Comparison of ENCODE assay signal across 1 fruit fly cellular context in genomic region chr2L:3769718-3770461, dm6.
A peak's percentile ranks its signal among the peaks of the same experiment; 100 is the strongest.
TF ChIP-seq lines count a peak whose summit lies in the region.

No protein-coding gene starts in this region.

TF ChIP-seq in whole organism, embryonic, 481 proteins besides CTCF, POLR2A, EP300 and RAD21 (continued from another document and continues in another):
- TF ChIP-seq nmo (GFP tag; optimal IDR thresholded peaks at IDR 0.05; lab: Kevin White, UChicago) (peak; percentile 78), sens (GFP tag; lab: Kevin White, UChicago) (peak; percentile 77), CG9727 (GFP tag; optimal IDR thresholded peaks at IDR 0.05; lab: Kevin White, UChicago) (peak; percentile 63), CG8359 (GFP tag; optimal IDR thresholded peaks at IDR 0.05; lab: Kevin White, UChicago; ENCODE audit: borderline replicate concordance) (peak; percentile 1), Oaz (GFP tag; IDR thresholded peaks at IDR 0.05; lab: Robert Waterston, UW) (no peak), ro (GFP tag; IDR thresholded peaks at IDR 0.05; lab: Robert Waterston, UW) (no peak), Bgb (GFP tag; IDR thresholded peaks at IDR 0.05; lab: Robert Waterston, UW; ENCODE audit: partially characterized antibody) (no peak), Scr (GFP tag; IDR thresholded peaks at IDR 0.05; lab: Robert Waterston, UW; ENCODE audit: partially characterized antibody) (no peak), CG7745 (tag; optimal IDR thresholded peaks at IDR 0.05; lab: Kevin White, UChicago) (no peak), CG18599 (GFP tag; optimal IDR thresholded peaks at IDR 0.05; lab: Kevin White, UChicago) (no peak), btn (GFP tag; optimal IDR thresholded peaks at IDR 0.05; lab: Kevin White, UChicago) (no peak), shn (GFP tag; optimal IDR thresholded peaks at IDR 0.05; lab: Kevin White, UChicago) (no peak), crc (GFP tag; optimal IDR thresholded peaks at IDR 0.05; lab: Kevin White, UChicago) (no peak), CG14667 (GFP tag; IDR thresholded peaks at IDR 0.05; lab: Robert Waterston, UW) (no peak), oc (tag; optimal IDR thresholded peaks at IDR 0.05; lab: Kevin White, UChicago) (peak; percentile 27), zf30C (GFP tag; optimal IDR thresholded peaks at IDR 0.05; lab: Kevin White, UChicago) (peak; percentile 70), Max (GFP tag; optimal IDR thresholded peaks at IDR 0.05; lab: Kevin White, UChicago) (no peak), fru (optimal IDR thresholded peaks at IDR 0.05; lab: Kevin White, UChicago) (no peak), CG32767 (GFP tag; IDR thresholded peaks at IDR 0.05; lab: Robert Waterston, UW) (no peak), CG18764 (GFP tag; optimal IDR thresholded peaks at IDR 0.05; lab: Kevin White, UChicago) (no peak), CG10959 (GFP tag; IDR thresholded peaks at IDR 0.05; lab: Robert Waterston, UW) (no peak), CHES-1-like (GFP tag; optimal IDR thresholded peaks at IDR 0.05; lab: Kevin White, UChicago) (no peak), CG10565 (GFP tag; optimal IDR thresholded peaks at IDR 0.05; lab: Kevin White, UChicago) (no peak), CG8089 (GFP tag; optimal IDR thresholded peaks at IDR 0.05; lab: Kevin White, UChicago) (no peak), CG7357 (GFP tag; IDR thresholded peaks at IDR 0.05; lab: Robert Waterston, UW) (no peak), CG34376 (GFP tag; optimal IDR thresholded peaks at IDR 0.05; lab: Kevin White, UChicago) (no peak), trh (GFP tag; optimal IDR thresholded peaks at IDR 0.05; lab: Kevin White, UChicago) (no peak), mam (GFP tag; optimal IDR thresholded peaks at IDR 0.05; lab: Kevin White, UChicago) (no peak), Pdp1 (GFP tag; optimal IDR thresholded peaks at IDR 0.05; lab: Kevin White, UChicago) (no peak), CG11695 (GFP tag; IDR thresholded peaks at IDR 0.05; lab: Robert Waterston, UW) (peak; percentile 52; the same call in 1 of the 3 replicates), ems (GFP tag; optimal IDR thresholded peaks at IDR 0.05; lab: Kevin White, UChicago) (no peak), Dref (GFP tag; IDR thresholded peaks at IDR 0.05; lab: Robert Waterston, UW) (no peak), Bdp1 (GFP tag; optimal IDR thresholded peaks at IDR 0.05; lab: Kevin White, UChicago) (no peak), Atf3 (GFP tag; optimal IDR thresholded peaks at IDR 0.05; lab: Kevin White, UChicago) (no peak), CG7372 (GFP tag; IDR thresholded peaks at IDR 0.05; lab: Robert Waterston, UW) (no peak), crp (GFP tag; optimal IDR thresholded peaks at IDR 0.05; lab: Kevin White, UChicago) (no peak), CG13894 (tag; optimal IDR thresholded peaks at IDR 0.05; lab: Kevin White, UChicago) (no peak), HLHmδ (GFP tag; optimal IDR thresholded peaks at IDR 0.05; lab: Kevin White, UChicago) (no peak), Jarid2 (GFP tag; optimal IDR thresholded peaks at IDR 0.05; lab: Kevin White, UChicago) (no peak), chm (GFP tag; IDR thresholded peaks at IDR 0.05; lab: Robert Waterston, UW) (no peak), Atf-2 (GFP tag; optimal IDR thresholded peaks at IDR 0.05; lab: Kevin White, UChicago) (no peak), pb (GFP tag; optimal IDR thresholded peaks at IDR 0.05; lab: Kevin White, UChicago) (no peak), p53 (GFP tag; optimal IDR thresholded peaks at IDR 0.05; lab: Kevin White, UChicago) (no peak), vfl (GFP tag; optimal IDR thresholded peaks at IDR 0.05; lab: Kevin White, UChicago) (no peak), PHDP (tag; optimal IDR thresholded peaks at IDR 0.05; lab: Kevin White, UChicago) (peak; percentile 58), Sox100B (GFP tag; optimal IDR thresholded peaks at IDR 0.05; lab: Kevin White, UChicago) (peak; percentile 72), BtbVII (GFP tag; optimal IDR thresholded peaks at IDR 0.05; lab: Kevin White, UChicago) (no peak), ash1 (GFP tag; optimal IDR thresholded peaks at IDR 0.05; lab: Kevin White, UChicago) (no peak), Dbx (GFP tag; IDR thresholded peaks at IDR 0.05; lab: Robert Waterston, UW) (no peak), CG9817 (tag; optimal IDR thresholded peaks at IDR 0.05; lab: Kevin White, UChicago) (no peak), psq (GFP tag; optimal IDR thresholded peaks at IDR 0.05; lab: Kevin White, UChicago) (no peak), Lim3 (GFP tag; IDR thresholded peaks at IDR 0.05; lab: Robert Waterston, UW) (no peak), gcm2 (GFP tag; optimal IDR thresholded peaks at IDR 0.05; lab: Kevin White, UChicago) (peak; percentile 2), CG4854 (GFP tag; optimal IDR thresholded peaks at IDR 0.05; lab: Kevin White, UChicago) (no peak), D (optimal IDR thresholded peaks at IDR 0.05; lab: Kevin White, UChicago) (no peak), D (GFP tag; optimal IDR thresholded peaks at IDR 0.05; lab: Kevin White, UChicago) (peak; percentile 56), CG6683 (GFP tag; optimal IDR thresholded peaks at IDR 0.05; lab: Kevin White, UChicago) (no peak), Sry-δ (GFP tag; optimal IDR thresholded peaks at IDR 0.05; lab: Kevin White, UChicago) (no peak), tna (GFP tag; IDR thresholded peaks at IDR 0.05; lab: Robert Waterston, UW; ENCODE audit: partially characterized antibody) (no peak), CG32532 (GFP tag; IDR thresholded peaks at IDR 0.05; lab: Robert Waterston, UW) (no peak), stc (GFP tag; IDR thresholded peaks at IDR 0.05; lab: Robert Waterston, UW) (no peak; the same call in 1 of the 2 replicates), CG11398 (GFP tag; optimal IDR thresholded peaks at IDR 0.05; lab: Kevin White, UChicago) (no peak), Xbp1 (GFP tag; optimal IDR thresholded peaks at IDR 0.05; lab: Kevin White, UChicago) (peak; percentile 54), CG18619 (GFP tag; optimal IDR thresholded peaks at IDR 0.05; lab: Kevin White, UChicago) (no peak), grn (GFP tag; optimal IDR thresholded peaks at IDR 0.05; lab: Kevin White, UChicago) (no peak), slbo (GFP tag; IDR thresholded peaks at IDR 0.05; lab: Robert Waterston, UW) (no peak), schlank (tag; optimal IDR thresholded peaks at IDR 0.05; lab: Kevin White, UChicago) (no peak), cas (GFP tag; IDR thresholded peaks at IDR 0.05; lab: Robert Waterston, UW) (no peak), insv (GFP tag; optimal IDR thresholded peaks at IDR 0.05; lab: Kevin White, UChicago) (no peak), ci (GFP tag; IDR thresholded peaks at IDR 0.05; lab: Robert Waterston, UW) (no peak), CG7556 (GFP tag; optimal IDR thresholded peaks at IDR 0.05; lab: Kevin White, UChicago) (peak; percentile 71), seq (GFP tag; IDR thresholded peaks at IDR 0.05; lab: Robert Waterston, UW) (no peak), CG8765 (GFP tag; IDR thresholded peaks at IDR 0.05; lab: Robert Waterston, UW) (no peak), CG14014 (GFP tag; IDR thresholded peaks at IDR 0.05; lab: Robert Waterston, UW) (no peak), Awh (GFP tag; IDR thresholded peaks at IDR 0.05; lab: Robert Waterston, UW) (no peak), CG11723 (GFP tag; optimal IDR thresholded peaks at IDR 0.05; lab: Kevin White, UChicago) (peak; percentile 12), CG2202 (tag; optimal IDR thresholded peaks at IDR 0.05; lab: Kevin White, UChicago) (peak; percentile 13), CoRest (tag; optimal IDR thresholded peaks at IDR 0.05; lab: Kevin White, UChicago) (peak; percentile 62), CG31441 (GFP tag; IDR thresholded peaks at IDR 0.05; lab: Robert Waterston, UW) (peak; percentile 79), gfzf (GFP tag; optimal IDR thresholded peaks at IDR 0.05; lab: Kevin White, UChicago) (no peak), CG34224 (GFP tag; IDR thresholded peaks at IDR 0.05; lab: Robert Waterston, UW; ENCODE audit: partially characterized antibody) (no peak), Ets97D (GFP tag; optimal IDR thresholded peaks at IDR 0.05; lab: Kevin White, UChicago) (no peak), CG1602 (GFP tag; optimal IDR thresholded peaks at IDR 0.05; lab: Kevin White, UChicago) (peak; percentile 18), sr (GFP tag; IDR thresholded peaks at IDR 0.05; lab: Robert Waterston, UW) (no peak), Tbp (GFP tag; optimal IDR thresholded peaks at IDR 0.05; lab: Kevin White, UChicago) (no peak), tx (GFP tag; optimal IDR thresholded peaks at IDR 0.05; lab: Kevin White, UChicago) (no peak), dpn (GFP tag; optimal IDR thresholded peaks at IDR 0.05; lab: Kevin White, UChicago) (peak in 1 of 2 experiments; percentile 1), CG2120 (GFP tag; optimal IDR thresholded peaks at IDR 0.05; lab: Kevin White, UChicago) (no peak), CG6689 (GFP tag; IDR thresholded peaks at IDR 0.05; lab: Robert Waterston, UW) (peak; percentile 34; the same call in 1 of the 2 replicates), CG7786 (GFP tag; optimal IDR thresholded peaks at IDR 0.05; lab: Kevin White, UChicago) (no peak), Dp (GFP tag; optimal IDR thresholded peaks at IDR 0.05; lab: Kevin White, UChicago) (no peak), CG18262 (tag; optimal IDR thresholded peaks at IDR 0.05; lab: Kevin White, UChicago) (peak; percentile 88), slp2 (GFP tag; optimal IDR thresholded peaks at IDR 0.05; lab: Kevin White, UChicago) (no peak), Hand (GFP tag; optimal IDR thresholded peaks at IDR 0.05; lab: Kevin White, UChicago) (no peak), chinmo (GFP tag; IDR thresholded peaks at IDR 0.05; lab: Robert Waterston, UW; ENCODE audit: partially characterized antibody) (no peak), dmrt99B (tag; optimal IDR thresholded peaks at IDR 0.05; lab: Kevin White, UChicago) (peak; percentile 79), sug (tag; optimal IDR thresholded peaks at IDR 0.05; lab: Kevin White, UChicago) (no peak), esg (GFP tag; conservative IDR thresholded peaks at IDR 0.05; lab: Robert Waterston, UW) (peak; percentile 30; the same call in 1 of the 2 replicates), CG2712 (tag; optimal IDR thresholded peaks at IDR 0.05; lab: Kevin White, UChicago) (peak; percentile 85), Eip74EF (GFP tag; optimal IDR thresholded peaks at IDR 0.05; lab: Kevin White, UChicago) (peak in 1 of 2 experiments; percentile 80), luna (GFP tag; optimal IDR thresholded peaks at IDR 0.05; lab: Kevin White, UChicago) (no peak), CG17568 (GFP tag; optimal IDR thresholded peaks at IDR 0.05; lab: Kevin White, UChicago) (no peak), tgo (GFP tag; IDR thresholded peaks at IDR 0.05; lab: Robert Waterston, UW) (peak; percentile 46; the same call in 2 of the 3 replicates), Side (GFP tag; optimal IDR thresholded peaks at IDR 0.05; lab: Kevin White, UChicago) (no peak), ap (GFP tag; IDR thresholded peaks at IDR 0.05; lab: Robert Waterston, UW) (no peak), E2f2 (GFP tag; IDR thresholded peaks at IDR 0.05; lab: Robert Waterston, UW) (peak; percentile 20; the same call in 1 of the 2 replicates), Hsf (GFP tag; optimal IDR thresholded peaks at IDR 0.05; lab: Kevin White, UChicago) (no peak), CG3847 (GFP tag; IDR thresholded peaks at IDR 0.05; lab: Robert Waterston, UW) (no peak), CG12659 (GFP tag; optimal IDR thresholded peaks at IDR 0.05; lab: Kevin White, UChicago) (peak; percentile 34), HLH3B (GFP tag; IDR thresholded peaks at IDR 0.05; lab: Robert Waterston, UW) (peak; percentile 45; the same call in 1 of the 2 replicates), ind (GFP tag; optimal IDR thresholded peaks at IDR 0.05; lab: Kevin White, UChicago) (no peak), CG3065 (GFP tag; optimal IDR thresholded peaks at IDR 0.05; lab: Kevin White, UChicago) (no peak), gsb-n (tag; optimal IDR thresholded peaks at IDR 0.05; lab: Kevin White, UChicago) (peak; percentile 73), Meics (GFP tag; optimal IDR thresholded peaks at IDR 0.05; lab: Kevin White, UChicago) (peak; percentile 11), CG3995 (GFP tag; optimal IDR thresholded peaks at IDR 0.05; lab: Kevin White, UChicago) (no peak), Dip2 (GFP tag; IDR thresholded peaks at IDR 0.05; lab: Robert Waterston, UW) (no peak), CG4617 (GFP tag; optimal IDR thresholded peaks at IDR 0.05; lab: Kevin White, UChicago; ENCODE audit: borderline replicate concordance) (no peak), CG17385 (GFP tag; optimal IDR thresholded peaks at IDR 0.05; lab: Kevin White, UChicago) (peak; percentile 42), bbx (GFP tag; IDR thresholded peaks at IDR 0.05; lab: Robert Waterston, UW; ENCODE audit: partially characterized antibody) (no peak), CG9932 (GFP tag; IDR thresholded peaks at IDR 0.05; lab: Robert Waterston, UW) (no peak), CG11696 (GFP tag; IDR thresholded peaks at IDR 0.05; lab: Robert Waterston, UW) (no peak), GATAe (GFP tag; conservative IDR thresholded peaks at IDR 0.05; lab: Robert Waterston, UW) (no peak), CG4404 (GFP tag; IDR thresholded peaks at IDR 0.05; lab: Robert Waterston, UW) (no peak), Dek (tag; optimal IDR thresholded peaks at IDR 0.05; lab: Kevin White, UChicago) (no peak), z (GFP tag; IDR thresholded peaks at IDR 0.05; lab: Robert Waterston, UW) (no peak), CG43689 (GFP tag; IDR thresholded peaks at IDR 0.05; lab: Robert Waterston, UW) (no peak), peb (GFP tag; IDR thresholded peaks at IDR 0.05; lab: Robert Waterston, UW) (0 out of 2 replicates have a peak, but pooled peaks have one; percentile 15), br (optimal IDR thresholded peaks at IDR 0.05; lab: Kevin White, UChicago) (no peak), CG1024 (GFP tag; IDR thresholded peaks at IDR 0.05; lab: Robert Waterston, UW) (no peak), pnt (GFP tag; optimal IDR thresholded peaks at IDR 0.05; lab: Kevin White, UChicago) (no peak), kah (GFP tag; optimal IDR thresholded peaks at IDR 0.05; lab: Kevin White, UChicago) (no peak), CG33213 (GFP tag; optimal IDR thresholded peaks at IDR 0.05; lab: Kevin White, UChicago) (no peak), al (GFP tag; IDR thresholded peaks at IDR 0.05; lab: Robert Waterston, UW) (no peak), Atf6 (GFP tag; IDR thresholded peaks at IDR 0.05; lab: Robert Waterston, UW) (no peak), HHEX (GFP tag; optimal IDR thresholded peaks at IDR 0.05; lab: Kevin White, UChicago) (peak; percentile 10), zfh2 (GFP tag; optimal IDR thresholded peaks at IDR 0.05; lab: Kevin White, UChicago) (no peak), mirr (GFP tag; optimal IDR thresholded peaks at IDR 0.05; lab: Kevin White, UChicago) (no peak), jigr1 (GFP tag; IDR thresholded peaks at IDR 0.05; lab: Robert Waterston, UW) (no peak)
